Worm (Caenorhabditis elegans): ENCODE results near the gene tost-1.

DNA sequence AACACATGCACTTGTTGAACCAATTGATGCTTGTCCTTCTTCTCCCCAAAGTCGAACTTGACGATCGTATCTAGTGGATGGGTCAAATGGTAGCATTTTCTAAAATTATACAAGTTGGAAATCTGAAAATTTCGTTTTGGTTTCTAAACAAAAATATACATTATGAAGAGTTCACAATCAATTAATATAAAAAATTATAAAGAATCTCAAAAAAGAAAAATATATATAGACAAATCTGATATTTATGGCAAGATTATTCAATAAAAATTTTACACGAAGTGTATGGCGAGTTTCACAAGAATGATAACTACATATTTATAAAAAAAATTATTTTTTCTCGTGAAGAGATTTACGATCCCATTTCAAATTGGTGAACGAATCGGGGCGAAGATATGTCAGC lies 42.1 kb upstream of the tost-1 start, which contains the start of gene ula-1:
- TF ChIP-seq him-1 (tag; optimal IDR thresholded peaks at IDR 0.05) (no peak), dao-5 (tag; optimal IDR thresholded peaks at IDR 0.05) (no peak), W03F9.2 (tag; optimal IDR thresholded peaks at IDR 0.05) (no peak)

All from whole organism, L4/young adult.